Fruit fly (Drosophila melanogaster): ENCODE results near the gene BobA.
A peak's percentile ranks its signal among the peaks of the same experiment; 100 is the strongest.

BobA gene

dm6 chr3L:14973251-14973625 is 27.3 kb upstream of the BobA start (continued):
- TF ChIP-seq foxo (GFP tag; optimal IDR thresholded peaks at IDR 0.05) (no peak), jim (GFP tag; optimal IDR thresholded peaks at IDR 0.05) (no peak), CG9705 (GFP tag; optimal IDR thresholded peaks at IDR 0.05) (no peak), pan (optimal IDR thresholded peaks at IDR 0.05) (no peak), Sp1 (GFP tag; optimal IDR thresholded peaks at IDR 0.05) (peak; percentile 17)

DNA sequence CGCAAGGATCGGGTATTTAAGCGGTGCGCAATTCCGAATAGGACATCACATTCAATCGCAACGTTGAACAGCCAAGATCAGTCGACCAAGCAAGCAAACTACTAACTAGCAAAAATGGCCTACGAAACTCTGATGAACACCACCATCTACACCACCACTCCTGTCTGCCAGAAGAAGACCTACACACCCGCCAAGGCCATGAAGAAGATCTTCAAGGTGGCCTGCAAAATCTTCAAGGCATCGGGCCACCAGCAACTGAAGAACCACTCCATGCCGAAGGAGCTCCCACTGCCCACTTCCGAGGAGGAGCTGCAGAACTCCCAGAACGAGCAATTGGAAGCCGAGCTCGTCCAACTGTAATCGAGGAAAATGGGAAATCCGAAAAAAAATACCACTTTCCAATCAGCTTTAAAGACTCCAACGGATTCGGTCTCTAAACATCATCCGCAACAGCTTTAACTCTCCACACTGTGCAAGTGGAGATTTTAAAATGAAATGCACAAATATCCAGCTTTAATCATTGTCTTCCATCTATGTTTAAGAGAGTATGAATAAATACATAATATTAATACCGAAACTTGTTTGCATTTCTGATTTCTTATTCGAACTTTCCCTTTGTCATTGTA is 26.8 kb upstream of the BobA start, which contains the start of gene Brd:
Gene Brd, plus strand, starts transcription at position 43 of the 626 bp plus-strand sequence.
- TF ChIP-seq dmrt93B (GFP tag; optimal IDR thresholded peaks at IDR 0.05) (no peak), pan (optimal IDR thresholded peaks at IDR 0.05) (no peak), rgr (GFP tag; optimal IDR thresholded peaks at IDR 0.05) (no peak), CG32264 (GFP tag; optimal IDR thresholded peaks at IDR 0.05) (no peak), sage (GFP tag; optimal IDR thresholded peaks at IDR 0.05) (no peak), usp (GFP tag; optimal IDR thresholded peaks at IDR 0.05) (no peak)

DNA sequence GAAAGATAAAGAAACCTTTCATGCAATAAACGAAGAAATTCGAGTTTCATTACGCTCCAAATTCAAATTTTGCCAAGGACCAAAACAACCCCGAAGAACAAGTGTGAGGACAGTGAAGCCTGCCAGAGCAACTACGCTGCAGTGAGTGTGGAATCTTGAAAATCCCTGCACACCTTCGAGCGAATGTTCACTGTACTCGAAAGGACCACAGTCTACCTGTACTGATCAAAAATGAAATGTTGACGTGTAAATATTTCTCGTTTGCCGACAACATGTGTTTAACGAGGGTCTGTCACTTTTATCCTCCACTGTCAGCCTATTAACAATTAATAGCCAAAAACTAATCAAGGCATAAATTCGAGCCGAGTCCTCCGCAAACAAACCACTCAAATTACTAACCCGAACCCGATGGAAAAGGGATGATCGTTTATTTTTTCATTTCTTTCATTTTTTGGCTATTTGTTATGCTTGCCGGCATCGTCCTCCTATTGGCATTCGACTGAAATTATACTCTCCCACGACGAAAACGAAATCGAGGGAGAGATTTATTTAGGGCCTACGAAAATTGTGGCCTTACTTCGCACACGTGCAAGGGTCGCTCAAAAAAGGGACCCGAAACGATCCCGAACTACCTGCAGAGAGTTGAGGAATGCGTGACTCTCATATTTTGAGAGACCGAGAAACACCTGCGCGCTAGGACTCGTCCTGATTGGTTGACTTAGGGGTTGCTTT is 26.1 kb upstream of the BobA start:
- TF ChIP-seq HLH106 (tag; optimal IDR thresholded peaks at IDR 0.05) (peak; percentile 34), CG32264 (GFP tag; optimal IDR thresholded peaks at IDR 0.05) (no peak), psq (GFP tag; optimal IDR thresholded peaks at IDR 0.05) (peak; percentile 10), rgr (GFP tag; optimal IDR thresholded peaks at IDR 0.05) (peak; percentile 28), sage (GFP tag; optimal IDR thresholded peaks at IDR 0.05) (no peak), OdsH (GFP tag; optimal IDR thresholded peaks at IDR 0.05) (peak; percentile 18), Rel (GFP tag; optimal IDR thresholded peaks at IDR 0.05) (no peak), Rel (tag; optimal IDR thresholded peaks at IDR 0.05) (no peak), Sp1 (GFP tag; optimal IDR thresholded peaks at IDR 0.05) (peak; percentile 4), dl (GFP tag; optimal IDR thresholded peaks at IDR 0.05; ENCODE audit: insufficient read depth in 1 of 2, partially characterized antibody in 2 of 2) (peak in 1 of 2 experiments; percentile 13), Hnf4 (GFP tag; optimal IDR thresholded peaks at IDR 0.05) (peak; percentile 14), fru (GFP tag; optimal IDR thresholded peaks at IDR 0.05) (peak; percentile 37), br (GFP tag; optimal IDR thresholded peaks at IDR 0.05) (peak; percentile 35), Hr78 (GFP tag; optimal IDR thresholded peaks at IDR 0.05) (no peak), foxo (GFP tag; optimal IDR thresholded peaks at IDR 0.05) (peak in 1 of 2 experiments; percentile 50), Jra (GFP tag; optimal IDR thresholded peaks at IDR 0.05) (no peak), woc (GFP tag; optimal IDR thresholded peaks at IDR 0.05) (peak; percentile 68), CG9705 (GFP tag; optimal IDR thresholded peaks at IDR 0.05) (no peak), h (GFP tag; optimal IDR thresholded peaks at IDR 0.05) (peak; percentile 32), Myc (optimal IDR thresholded peaks at IDR 0.05) (no peak), Abd-B (GFP tag; optimal IDR thresholded peaks at IDR 0.05) (no peak), dmrt93B (GFP tag; optimal IDR thresholded peaks at IDR 0.05) (no peak), ey (GFP tag; optimal IDR thresholded peaks at IDR 0.05) (peak; percentile 11), CrebA (GFP tag; optimal IDR thresholded peaks at IDR 0.05; ENCODE audit: borderline replicate concordance) (no peak), Dfd (GFP tag; optimal IDR thresholded peaks at IDR 0.05) (no peak), sv (GFP tag; optimal IDR thresholded peaks at IDR 0.05) (no peak), pan (optimal IDR thresholded peaks at IDR 0.05) (no peak)

DNA sequence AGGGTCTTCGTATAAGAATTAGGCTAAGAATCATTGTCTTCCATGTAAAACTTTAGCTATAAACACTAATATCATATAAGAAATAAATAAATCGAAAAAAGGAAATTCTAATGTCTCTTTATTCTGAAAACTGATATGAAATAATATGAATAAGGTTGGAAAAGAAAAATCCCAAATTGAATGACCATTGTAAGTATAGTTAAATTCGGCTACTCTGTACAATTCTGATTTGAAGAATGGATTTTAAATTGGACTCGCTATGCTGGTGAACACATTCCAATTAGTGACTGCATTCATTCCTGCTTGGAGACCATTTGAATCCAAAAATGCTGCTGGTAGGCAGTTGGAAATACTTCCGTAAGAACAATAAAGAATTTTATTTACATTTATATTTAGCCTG is 24.3 kb upstream of the BobA start:
- TF ChIP-seq Vsx2 (GFP tag; optimal IDR thresholded peaks at IDR 0.05; ENCODE audit: partially characterized antibody) (no peak), sage (GFP tag; optimal IDR thresholded peaks at IDR 0.05) (no peak), Dfd (GFP tag; optimal IDR thresholded peaks at IDR 0.05) (no peak), sv (GFP tag; optimal IDR thresholded peaks at IDR 0.05) (no peak), h (GFP tag; optimal IDR thresholded peaks at IDR 0.05) (no peak), Jra (GFP tag; optimal IDR thresholded peaks at IDR 0.05) (no peak), pan (optimal IDR thresholded peaks at IDR 0.05) (no peak), psq (GFP tag; optimal IDR thresholded peaks at IDR 0.05) (no peak)

dm6 chr3L:14969171-14969570 is 23.2 kb upstream of the BobA start, which contains the start of gene Tom:
TSS of gene Tom (plus strand) at chr3L:14969344.
- TF ChIP-seq h (GFP tag; optimal IDR thresholded peaks at IDR 0.05): peak; percentile 26
- TF ChIP-seq fru (GFP tag; optimal IDR thresholded peaks at IDR 0.05): peak; percentile 25
- TF ChIP-seq Hnf4 (GFP tag; optimal IDR thresholded peaks at IDR 0.05): peak; percentile 14
- TF ChIP-seq Vsx2 (GFP tag; optimal IDR thresholded peaks at IDR 0.05; ENCODE audit: partially characterized antibody): peak; percentile 56
- TF ChIP-seq Dif (GFP tag; optimal IDR thresholded peaks at IDR 0.05; ENCODE audit: partially characterized antibody): peak; percentile 56
- no peak for TF ChIP-seq brk (GFP tag; optimal IDR thresholded peaks at IDR 0.05)
- peak in 1 of 2 experiments; percentile 59 for TF ChIP-seq dl (GFP tag; optimal IDR thresholded peaks at IDR 0.05; ENCODE audit: insufficient read depth in 1 of 2, partially characterized antibody in 2 of 2)
- no peak for TF ChIP-seq Rel (GFP tag; optimal IDR thresholded peaks at IDR 0.05)
- TF ChIP-seq Rel (tag; optimal IDR thresholded peaks at IDR 0.05): no peak
- TF ChIP-seq woc (GFP tag; optimal IDR thresholded peaks at IDR 0.05): peak; percentile 16

Data from whole organism, wandering third instar larva.